Worm (Caenorhabditis elegans): ENCODE data around the gene nhr-258.

ce11 chrIV:8091539-8091938 is 46.8 kb downstream of the nhr-258 start:
- no peak for TF ChIP-seq ztf-11 (tag; optimal IDR thresholded peaks at IDR 0.05)
- no peak for TF ChIP-seq nhr-77 (tag; optimal IDR thresholded peaks at IDR 0.05)
- TF ChIP-seq fos-1 (tag; optimal IDR thresholded peaks at IDR 0.05) = no peak
- TF ChIP-seq pqm-1 (tag; optimal IDR thresholded peaks at IDR 0.05) = no peak
- TF ChIP-seq ceh-82 (tag; optimal IDR thresholded peaks at IDR 0.05) = no peak
- no peak for TF ChIP-seq ceh-16 (tag; optimal IDR thresholded peaks at IDR 0.05)
